Fruit fly (Drosophila melanogaster) whole organism, embryonic: ENCODE measurements around the gene CG13454.

Experiments
- Hsf ChIP-seq: fragments of 200-800 bp; sonication (Bioruptor generic); optimal IDR thresholded peaks from 3 replicates; lab custom pipeline; 2016; ENCODE audit warnings: missing biosample characterization, missing genetic modification characterization
- abd-A ChIP-seq: fragments of 200-800 bp; sonication (Bioruptor generic); optimal IDR thresholded peaks from 3 replicates; lab custom pipeline; 2019; ENCODE audit warnings: missing biosample characterization, mild to moderate bottlenecking, missing genetic modification characterization, moderate library complexity
- br ChIP-seq: fragments of >200 bp; optimal IDR thresholded peaks from 2 replicates; lab custom pipeline; 2017
- exex ChIP-seq: fragments of 200-800 bp; sonication (Bioruptor generic); optimal IDR thresholded peaks from 4 replicates; lab custom pipeline; 2018; ENCODE audit warnings: missing biosample characterization, mild to moderate bottlenecking, missing genetic modification characterization, moderate library complexity
- fd3F ChIP-seq: fragments of 200-800 bp; sonication (Bioruptor generic); optimal IDR thresholded peaks from 2 replicates; lab custom pipeline; 2018; ENCODE audit warnings: missing biosample characterization, mild to moderate bottlenecking, missing genetic modification characterization, moderate library complexity
- nmo ChIP-seq: fragments of 200-800 bp; sonication (Bioruptor generic); optimal IDR thresholded peaks from 2 replicates; lab custom pipeline; 2018; ENCODE audit warnings: missing biosample characterization, mild to moderate bottlenecking, missing genetic modification characterization, moderate library complexity
- slou ChIP-seq: fragments of 200-800 bp; sonication (Bioruptor generic); optimal IDR thresholded peaks from 3 replicates; lab custom pipeline; 2016; ENCODE audit warnings: missing biosample characterization, missing genetic modification characterization
- tgo ChIP-seq: fragments of 200-800 bp; sonication (Bioruptor generic); IDR thresholded peaks from 3 replicates; pipeline ENCODE4 v1.3.6; 2022; ENCODE audit warnings: missing biosample characterization, missing genetic modification characterization

DNA sequence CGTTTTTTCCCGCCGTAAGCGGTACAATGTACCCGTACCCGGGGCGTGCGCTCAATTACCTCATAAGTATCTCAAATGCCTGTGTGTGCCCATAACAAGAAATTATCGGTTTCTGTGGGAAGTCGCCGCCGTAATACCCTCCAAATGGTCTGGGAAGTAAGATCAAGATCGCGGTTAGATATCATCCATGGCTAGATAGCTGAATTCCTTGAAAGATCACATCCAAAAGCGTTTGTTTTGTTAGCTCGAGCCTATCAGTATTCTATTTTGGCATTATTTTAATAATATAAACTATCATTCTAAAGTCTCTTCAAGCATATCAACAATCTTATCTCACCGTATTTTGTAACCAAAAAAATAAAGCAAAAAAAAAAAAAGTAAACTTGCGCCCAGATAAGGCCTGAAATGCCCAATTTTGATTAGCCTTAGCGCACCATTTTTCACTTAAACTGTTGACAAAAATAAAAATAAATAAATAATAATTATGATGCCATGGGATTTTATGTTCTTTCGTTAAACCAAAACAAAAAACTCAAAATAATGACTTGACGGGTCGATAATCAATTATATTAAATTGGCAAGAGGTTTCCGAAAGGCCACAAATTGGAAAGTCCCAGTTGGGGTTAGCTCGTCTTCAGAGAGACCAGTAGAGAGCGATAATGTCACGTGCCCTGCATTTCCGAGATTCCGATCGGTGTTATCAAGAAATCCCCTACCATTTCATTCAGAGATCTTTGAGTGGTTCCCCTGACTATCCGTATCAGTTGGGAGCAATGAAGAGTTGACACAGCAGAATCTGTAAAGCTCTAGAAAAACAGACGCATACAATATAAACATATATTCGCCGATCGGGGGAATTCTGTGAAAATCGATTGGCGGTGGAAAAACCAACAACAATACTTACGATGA, 22.0 kb upstream of the CG13454 start:
- no peak for TF ChIP-seq fd3F
- TF ChIP-seq slou (GFP tag; lab: Kevin White, UChicago) = no peak
- peak; percentile 88 for TF ChIP-seq exex
- TF ChIP-seq br (lab: Kevin White, UChicago) = no peak
- TF ChIP-seq tgo (GFP tag; lab: Robert Waterston, UW) = no peak
- TF ChIP-seq abd-A (tag; lab: Kevin White, UChicago) = no peak
- TF ChIP-seq Hsf = no peak
- no peak for TF ChIP-seq nmo
